Worm (Caenorhabditis elegans) whole organism, L4/young adult: ENCODE results near the gene chil-9.
A peak's percentile ranks its signal among the peaks of the same experiment; 100 is the strongest.

Experiments
- W03F9.2 ChIP-seq: fragments of 150-350 bp; optimal IDR thresholded peaks from 2 replicates; lab custom pipeline; 2014; ENCODE audit warnings: missing biosample characterization, missing genetic modification characterization
- dao-5 ChIP-seq: sonication (generic microtip); optimal IDR thresholded peaks from 2 replicates; lab custom pipeline; 2016; ENCODE audit warnings: missing genotype, missing genetic modification characterization, moderate library complexity, missing compliant biosample characterization
- him-1 ChIP-seq: sonication (generic microtip); optimal IDR thresholded peaks from 2 replicates; lab custom pipeline; 2016; ENCODE audit warnings: missing genotype, missing genetic modification reagents, missing genetic modification characterization, missing compliant biosample characterization

chil-9 gene

ce11 chrII:9845239-9845638, at the start of gene chil-9:
chil-9 (minus strand) TSS chrII:9845339.
- TF ChIP-seq W03F9.2 (tag; lab: Kevin White, UChicago) (no peak), dao-5 (no peak), him-1 (tag; lab: Kevin White, UChicago) (no peak)

- TF ChIP-seq him-1 (tag; lab: Kevin White, UChicago) (no peak), dao-5 (no peak), W03F9.2 (tag; lab: Kevin White, UChicago) (no peak)
Observed at ce11 chrII:9894435-9894834, 49.3 kb upstream of the chil-9 start, which contains the start of gene F26C11.1. F26C11.1 (plus strand) TSS chrII:9894735.

ce11 chrII:9892409-9892808, 47.3 kb upstream of the chil-9 start, which contains the start of gene C08H9.16:
C08H9.16 (plus strand) TSS chrII:9892778.
- TF ChIP-seq him-1 (tag; lab: Kevin White, UChicago) (no peak), W03F9.2 (tag; lab: Kevin White, UChicago) (peak; percentile 74)

ce11 chrII:9891823-9892222, 46.7 kb upstream of the chil-9 start:
- TF ChIP-seq dao-5 (no peak), W03F9.2 (tag; lab: Kevin White, UChicago) (no peak), him-1 (tag; lab: Kevin White, UChicago) (no peak)

- TF ChIP-seq him-1 (tag; lab: Kevin White, UChicago), result no peak
- no peak for TF ChIP-seq dao-5
- TF ChIP-seq W03F9.2 (tag; lab: Kevin White, UChicago), result no peak
Observed at ce11 chrII:9891031-9891689, 46.0 kb upstream of the chil-9 start, which contains the start of gene vgln-1. vgln-1 (minus strand) TSS chrII:9891081.

ce11 chrII:9888549-9888948, 43.4 kb upstream of the chil-9 start:
- TF ChIP-seq him-1 (tag; lab: Kevin White, UChicago) (no peak), W03F9.2 (tag; lab: Kevin White, UChicago) (no peak), dao-5 (no peak)

- TF ChIP-seq him-1 (tag; lab: Kevin White, UChicago), result no peak
- no peak for TF ChIP-seq W03F9.2 (tag; lab: Kevin White, UChicago)
- no peak for TF ChIP-seq dao-5
Observed at ce11 chrII:9886216-9886615, 41.1 kb upstream of the chil-9 start, which contains the start of gene algn-8. algn-8 (minus strand) TSS chrII:9886442.

- TF ChIP-seq dao-5 (no peak), W03F9.2 (tag; lab: Kevin White, UChicago) (no peak), him-1 (tag; lab: Kevin White, UChicago) (no peak)
Observed at ce11 chrII:9880826-9881225, 35.7 kb upstream of the chil-9 start, which contains the start of gene C08H9.15. C08H9.15 (plus strand) TSS chrII:9881193.

- TF ChIP-seq him-1 (tag; lab: Kevin White, UChicago) (no peak), W03F9.2 (tag; lab: Kevin White, UChicago) (no peak), dao-5 (no peak)
Observed at ce11 chrII:9879815-9880214, 34.7 kb upstream of the chil-9 start.

ce11 chrII:9874508-9875229, 29.5 kb upstream of the chil-9 start, which contains the start of the genes chil-2 and ctsa-3.2:
chil-2 (minus strand) TSS chrII:9874608.
ctsa-3.2 (plus strand) TSS chrII:9875179.
- TF ChIP-seq him-1 (tag; lab: Kevin White, UChicago) (no peak), dao-5 (no peak), W03F9.2 (tag; lab: Kevin White, UChicago) (no peak)

- no peak for TF ChIP-seq W03F9.2 (tag; lab: Kevin White, UChicago)
- TF ChIP-seq him-1 (tag; lab: Kevin White, UChicago), result no peak
- TF ChIP-seq dao-5, result no peak
Observed at ce11 chrII:9872961-9873360, 27.8 kb upstream of the chil-9 start, which contains the start of gene chil-8. chil-8 (minus strand) TSS chrII:9873061.

- TF ChIP-seq him-1 (tag; lab: Kevin White, UChicago) (no peak), dao-5 (no peak), W03F9.2 (tag; lab: Kevin White, UChicago) (no peak)
Observed at ce11 chrII:9871061-9871460, 25.9 kb upstream of the chil-9 start, which contains the start of gene chil-7. chil-7 (minus strand) TSS chrII:9871172.

ce11 chrII:9868698-9869097, 23.6 kb upstream of the chil-9 start, which contains the start of gene old-1:
old-1 (minus strand) TSS chrII:9868747.
- no peak for TF ChIP-seq dao-5
- TF ChIP-seq W03F9.2 (tag; lab: Kevin White, UChicago), result no peak
- TF ChIP-seq him-1 (tag; lab: Kevin White, UChicago), result no peak

ce11 chrII:9868207-9868606, 23.1 kb upstream of the chil-9 start:
- TF ChIP-seq him-1 (tag; lab: Kevin White, UChicago) (no peak), dao-5 (no peak), W03F9.2 (tag; lab: Kevin White, UChicago) (no peak)
